Worm (Caenorhabditis elegans) whole organism, mixed stage, embryonic: Measurements from ENCODE around the gene fbxa-4.

Source experiments
- cnd-1 ChIP-seq: fragments of 200-800 bp; sonication (Bioruptor generic); optimal IDR thresholded peaks from 2 replicates; lab custom pipeline; 2018; ENCODE audit warnings: mild to moderate bottlenecking, missing genetic modification characterization, missing compliant biosample characterization
- elt-1 ChIP-seq: sonication (generic microtip); optimal IDR thresholded peaks from 2 replicates; lab custom pipeline; 2017; ENCODE audit warnings: missing genetic modification characterization, mild to moderate bottlenecking, missing compliant biosample characterization, antibody characterized with exemption, moderate library complexity, borderline replicate concordance; ENCODE audit not compliant: insufficient read depth
- elt-3 ChIP-seq: fragments of 150-350 bp; optimal IDR thresholded peaks from 2 replicates; lab custom pipeline; 2014; ENCODE audit warnings: missing biosample characterization, missing genetic modification characterization
- mab-5 ChIP-seq: fragments of 150-350 bp; optimal IDR thresholded peaks from 2 replicates; lab custom pipeline; 2014; ENCODE audit warnings: missing biosample characterization, missing genetic modification characterization
- nhr-28 ChIP-seq: fragments of 150-350 bp; optimal IDR thresholded peaks from 2 replicates; lab custom pipeline; 2014; ENCODE audit warnings: missing biosample characterization, missing genetic modification characterization
- snpc-4 ChIP-seq: fragments of 150-350 bp; optimal IDR thresholded peaks from 2 replicates; lab custom pipeline; 2014; ENCODE audit warnings: missing biosample characterization, missing genetic modification characterization
- unc-62 ChIP-seq: fragments of 150-350 bp; optimal IDR thresholded peaks from 2 replicates; lab custom pipeline; 2014; ENCODE audit warnings: missing biosample characterization, missing genetic modification reagents, missing genetic modification characterization
- ztf-11 ChIP-seq: fragments of 150-350 bp; optimal IDR thresholded peaks from 2 replicates; lab custom pipeline; 2014; ENCODE audit warnings: missing biosample characterization, missing genetic modification characterization

ce11 chrII:2446727-2447126, 31.4 kb upstream of the fbxa-4 start:
- no peak for TF ChIP-seq snpc-4 (tag; lab: Kevin White, UChicago)
- TF ChIP-seq mab-5 = no peak
- TF ChIP-seq unc-62 (GFP tag; lab: Kevin White, UChicago) = no peak
- no peak for TF ChIP-seq nhr-28
- TF ChIP-seq elt-3 (tag; lab: Kevin White, UChicago) = no peak
- TF ChIP-seq elt-1 (tag; lab: Kevin White, UChicago) = no peak
- TF ChIP-seq cnd-1 (tag; lab: Kevin White, UChicago) = no peak
- TF ChIP-seq ztf-11 (tag; lab: Kevin White, UChicago) = no peak
